Fruit fly (Drosophila melanogaster) whole organism, wandering third instar larva: ENCODE results near the gene slow.

Experiments
- Abd-B ChIP-seq: fragments of >200 bp; optimal IDR thresholded peaks from 2 replicates; lab custom pipeline; 2017; ENCODE audit warnings: missing biosample characterization, missing genetic modification characterization
- CG32264 ChIP-seq: fragments of 200-800 bp; sonication (Bioruptor generic); optimal IDR thresholded peaks from 2 replicates; lab custom pipeline; 2016; ENCODE audit warnings: missing biosample characterization, missing genetic modification characterization
- CG9705 ChIP-seq: fragments of 200-800 bp; sonication (Bioruptor generic); optimal IDR thresholded peaks from 2 replicates; lab custom pipeline; 2018; ENCODE audit warnings: missing biosample characterization, mild to moderate bottlenecking, missing genetic modification characterization
- CrebA ChIP-seq: fragments of 200-800 bp; sonication (Bioruptor generic); optimal IDR thresholded peaks from 2 replicates; lab custom pipeline; 2016; ENCODE audit warnings: missing biosample characterization, mild to moderate bottlenecking, missing genetic modification characterization, borderline replicate concordance
- Dfd ChIP-seq: fragments of >200 bp; optimal IDR thresholded peaks from 2 replicates; lab custom pipeline; 2017; ENCODE audit warnings: missing biosample characterization, missing genetic modification characterization
- Dif ChIP-seq: fragments of 200-275, 200-300 bp; sonication (Bioruptor generic); optimal IDR thresholded peaks from 2 replicates; lab custom pipeline; 2018; ENCODE audit warnings: missing biosample characterization, missing genetic modification characterization; ENCODE audit not compliant: partially characterized antibody
- GATAd ChIP-seq: sonication (Bioruptor generic); optimal IDR thresholded peaks from 2 replicates; lab custom pipeline; 2016; ENCODE audit warnings: missing biosample characterization, missing genetic modification characterization
- HLH106 ChIP-seq: fragments of 200-800 bp; optimal IDR thresholded peaks from 3 replicates; lab custom pipeline; 2019; ENCODE audit warnings: missing biosample characterization, mild to moderate bottlenecking, missing genetic modification characterization, moderate library complexity
- Hnf4 ChIP-seq: fragments of 200-800 bp; sonication (Bioruptor generic); optimal IDR thresholded peaks from 2 replicates; lab custom pipeline; 2016; ENCODE audit warnings: missing biosample characterization, mild to moderate bottlenecking, missing genetic modification characterization
- Hr78 ChIP-seq: fragments of >200 bp; optimal IDR thresholded peaks from 2 replicates; lab custom pipeline; 2017; ENCODE audit warnings: missing biosample characterization, missing genetic modification characterization
- Hr83 ChIP-seq: fragments of 200-300 bp; sonication (Bioruptor generic); optimal IDR thresholded peaks from 2 replicates; lab custom pipeline; 2016; ENCODE audit warnings: missing biosample characterization, mild to moderate bottlenecking, missing genetic modification characterization, moderate library complexity; ENCODE audit not compliant: poor library complexity, severe bottlenecking
- Jra ChIP-seq: sonication (Bioruptor generic); optimal IDR thresholded peaks from 2 replicates; lab custom pipeline; 2016; ENCODE audit warnings: missing biosample characterization, missing genetic modification characterization
- Mio ChIP-seq: sonication (Bioruptor generic); optimal IDR thresholded peaks from 2 replicates; lab custom pipeline; 2016; ENCODE audit warnings: missing biosample characterization, missing genetic modification characterization
- Myc ChIP-seq: fragments of >200 bp; optimal IDR thresholded peaks from 2 replicates; lab custom pipeline; 2017
- OdsH ChIP-seq: fragments of 200-800 bp; sonication (Bioruptor generic); optimal IDR thresholded peaks from 2 replicates; lab custom pipeline; 2016; ENCODE audit warnings: missing biosample characterization, mild to moderate bottlenecking, missing genetic modification characterization
- Sp1 ChIP-seq: fragments of 200-800 bp; sonication (Bioruptor generic); optimal IDR thresholded peaks from 3 replicates; lab custom pipeline; 2019; ENCODE audit warnings: missing biosample characterization, mild to moderate bottlenecking, missing genetic modification characterization, moderate library complexity
- Vsx2 ChIP-seq: fragments of 200-300, 225-300 bp; sonication (Bioruptor generic); optimal IDR thresholded peaks from 2 replicates; lab custom pipeline; 2018; ENCODE audit warnings: missing biosample characterization, missing genetic modification characterization; ENCODE audit not compliant: partially characterized antibody
- brk ChIP-seq: fragments of 200-800 bp; sonication (Bioruptor generic); optimal IDR thresholded peaks from 2 replicates; lab custom pipeline; 2016; ENCODE audit warnings: missing biosample characterization, mild to moderate bottlenecking, missing genetic modification characterization
- dl ChIP-seq, 2 experiments: fragments of 175-275, 200-275 bp in 1 of 2; fragments of 200-275 bp in 1 of 2; sonication (Bioruptor generic); optimal IDR thresholded peaks; lab custom pipeline; 2018; ENCODE audit warnings: mild to moderate bottlenecking in 2 of 2, missing biosample characterization in 2 of 2, missing genetic modification characterization in 2 of 2, moderate library complexity in 2 of 2; ENCODE audit not compliant: partially characterized antibody in 2 of 2, insufficient read depth in 1 of 2
- dmrt93B ChIP-seq: fragments of 200-800 bp; sonication (Bioruptor generic); optimal IDR thresholded peaks from 2 replicates; lab custom pipeline; 2018; ENCODE audit warnings: missing biosample characterization, mild to moderate bottlenecking, missing genetic modification characterization
- foxo ChIP-seq, 2 experiments: fragments of 200-800 bp; sonication (Bioruptor generic); optimal IDR thresholded peaks; 2 replicates in 1 of 2; 3 replicates in 1 of 2; lab custom pipeline; 2016 to 2017; ENCODE audit warnings: missing biosample characterization in 2 of 2, missing genetic modification characterization in 2 of 2
- fru ChIP-seq: fragments of 200-800 bp; sonication (Bioruptor generic); optimal IDR thresholded peaks from 3 replicates; lab custom pipeline; 2016; ENCODE audit warnings: missing biosample characterization, mild to moderate bottlenecking, missing genetic modification characterization
- h ChIP-seq: fragments of 200-800 bp; sonication (Bioruptor generic); optimal IDR thresholded peaks from 3 replicates; lab custom pipeline; 2016; ENCODE audit warnings: missing biosample characterization, mild to moderate bottlenecking, missing genetic modification characterization
- jim ChIP-seq: fragments of 175-275, 200-325 bp; sonication (Bioruptor generic); optimal IDR thresholded peaks from 2 replicates; lab custom pipeline; 2016; ENCODE audit warnings: missing biosample characterization, mild to moderate bottlenecking, missing genetic modification characterization
- lola ChIP-seq: fragments of >200 bp; optimal IDR thresholded peaks from 2 replicates; lab custom pipeline; 2017; ENCODE audit warnings: missing biosample characterization, missing genetic modification characterization
- pan ChIP-seq: fragments of >200 bp; optimal IDR thresholded peaks from 2 replicates; lab custom pipeline; 2017
- rgr ChIP-seq: fragments of 200-800 bp; sonication (Bioruptor generic); optimal IDR thresholded peaks from 3 replicates; lab custom pipeline; 2016; ENCODE audit warnings: missing biosample characterization, mild to moderate bottlenecking, missing genetic modification characterization
- sage ChIP-seq: fragments of 200-800 bp; sonication (Bioruptor generic); optimal IDR thresholded peaks from 2 replicates; lab custom pipeline; 2016; ENCODE audit warnings: missing biosample characterization, mild to moderate bottlenecking, missing genetic modification characterization
- tai ChIP-seq: sonication (Bioruptor generic); optimal IDR thresholded peaks from 2 replicates; lab custom pipeline; 2016; ENCODE audit warnings: missing biosample characterization, missing genetic modification characterization

Gene slow

dm6 chr3L:4440153-4440552 is 55.9 kb downstream of the slow start:
- TF ChIP-seq Sp1 (GFP tag; lab: Kevin White, UChicago): no peak
- TF ChIP-seq Jra (GFP tag; lab: Kevin White, UChicago): no peak
- peak; percentile 51 for TF ChIP-seq Myc (lab: Kevin White, UChicago)

dm6 chr3L:4442168-4442567 is 57.9 kb downstream of the slow start:
- TF ChIP-seq rgr (GFP tag; lab: Kevin White, UChicago) (no peak), OdsH (no peak), dl (GFP tag; optimal IDR thresholded peaks at IDR 0.05; lab: Kevin White, UChicago; ENCODE audit: insufficient read depth in 1 of 2, partially characterized antibody in 2 of 2) (no peak), Myc (lab: Kevin White, UChicago) (no peak), tai (GFP tag; lab: Kevin White, UChicago) (no peak), h (GFP tag; lab: Kevin White, UChicago) (no peak), Vsx2 (GFP tag; lab: Kevin White, UChicago) (no peak), CG9705 (no peak), Mio (GFP tag; lab: Kevin White, UChicago) (no peak), sage (GFP tag; lab: Kevin White, UChicago) (no peak), Abd-B (GFP tag; lab: Kevin White, UChicago) (no peak), CrebA (no peak), CG32264 (GFP tag; lab: Kevin White, UChicago) (no peak), Hr78 (GFP tag; lab: Kevin White, UChicago) (no peak), Hr83 (GFP tag; lab: Kevin White, UChicago) (no peak), pan (lab: Kevin White, UChicago) (no peak), Jra (GFP tag; lab: Kevin White, UChicago) (no peak)

dm6 chr3L:4445824-4446223 is 61.6 kb downstream of the slow start:
- no peak for TF ChIP-seq GATAd (GFP tag; lab: Kevin White, UChicago)
- no peak for TF ChIP-seq dmrt93B (GFP tag; lab: Kevin White, UChicago)
- TF ChIP-seq Hnf4: no peak
- no peak for TF ChIP-seq pan (lab: Kevin White, UChicago)
- TF ChIP-seq fru (GFP tag; lab: Kevin White, UChicago): no peak
- TF ChIP-seq CG9705: no peak
- no peak for TF ChIP-seq Dfd (GFP tag; lab: Kevin White, UChicago)
- no peak for TF ChIP-seq sage (GFP tag; lab: Kevin White, UChicago)
- no peak for TF ChIP-seq h (GFP tag; lab: Kevin White, UChicago)

dm6 chr3L:4446273-4446672 is 62.0 kb downstream of the slow start, which contains the start of gene CG12607:
Gene CG12607, plus strand, starts transcription at chr3L:4446573.
- TF ChIP-seq sage (GFP tag; lab: Kevin White, UChicago): no peak
- TF ChIP-seq Hr78 (GFP tag; lab: Kevin White, UChicago): no peak
- no peak for TF ChIP-seq Dif
- TF ChIP-seq Jra (GFP tag; lab: Kevin White, UChicago): no peak
- no peak for TF ChIP-seq brk (GFP tag; lab: Kevin White, UChicago)
- TF ChIP-seq rgr (GFP tag; lab: Kevin White, UChicago): no peak
- no peak for TF ChIP-seq CG9705
- no peak for TF ChIP-seq Myc (lab: Kevin White, UChicago)
- TF ChIP-seq Abd-B (GFP tag; lab: Kevin White, UChicago): no peak
- TF ChIP-seq CG32264 (GFP tag; lab: Kevin White, UChicago): no peak
- TF ChIP-seq, all 38 proteins: peak for 0

- no peak for TF ChIP-seq Myc (lab: Kevin White, UChicago)
- no peak for TF ChIP-seq lola (GFP tag; lab: Kevin White, UChicago)
- TF ChIP-seq HLH106 (tag; lab: Kevin White, UChicago): no peak
- no peak for TF ChIP-seq foxo (GFP tag; optimal IDR thresholded peaks at IDR 0.05; lab: Kevin White, UChicago)
- no peak for TF ChIP-seq dmrt93B (GFP tag; lab: Kevin White, UChicago)
- TF ChIP-seq jim: no peak
- TF ChIP-seq OdsH: no peak
- TF ChIP-seq Abd-B (GFP tag; lab: Kevin White, UChicago): no peak
- no peak for TF ChIP-seq Mio (GFP tag; lab: Kevin White, UChicago)
- TF ChIP-seq dl (GFP tag; optimal IDR thresholded peaks at IDR 0.05; lab: Kevin White, UChicago; ENCODE audit: insufficient read depth in 1 of 2, partially characterized antibody in 2 of 2): no peak
- no peak for TF ChIP-seq Hnf4
Measured at dm6 chr3L:4447229-4447628, 63.0 kb downstream of the slow start.
